Fruit fly (Drosophila melanogaster): ENCODE measurements around the gene CG3213.

The CG3213 gene

dm6 chr2L:3552773-3553172, 33.3 kb upstream of the CG3213 start (continued):
- no peak for TF ChIP-seq ken (GFP tag; IDR thresholded peaks at IDR 0.05)
- TF ChIP-seq CG14441 (GFP tag; IDR thresholded peaks at IDR 0.05) = no peak
- no peak for TF ChIP-seq Dll (GFP tag; IDR thresholded peaks at IDR 0.05; ENCODE audit: partially characterized antibody)
- peak; percentile 23 for TF ChIP-seq dmrt11E (tag; optimal IDR thresholded peaks at IDR 0.05)
- no peak for TF ChIP-seq cato (GFP tag; optimal IDR thresholded peaks at IDR 0.05; ENCODE audit: borderline replicate concordance)
- TF ChIP-seq Scr (GFP tag; IDR thresholded peaks at IDR 0.05; ENCODE audit: partially characterized antibody) = no peak
- TF ChIP-seq vvl (GFP tag; IDR thresholded peaks at IDR 0.05) = no peak
- TF ChIP-seq CG8944 (GFP tag; optimal IDR thresholded peaks at IDR 0.05) = no peak
- peak; percentile 37; the same call in 1 of the 2 replicates for TF ChIP-seq dan (GFP tag; IDR thresholded peaks at IDR 0.05)
- no peak for TF ChIP-seq Hmx (GFP tag; optimal IDR thresholded peaks at IDR 0.05)
- TF ChIP-seq CG2712 (tag; optimal IDR thresholded peaks at IDR 0.05) = peak; percentile 19
- no peak for TF ChIP-seq Aef1 (GFP tag; IDR thresholded peaks at IDR 0.05)
- TF ChIP-seq danr (GFP tag; IDR thresholded peaks at IDR 0.05) = no peak
- TF ChIP-seq nom (GFP tag; optimal IDR thresholded peaks at IDR 0.05) = peak; percentile 44
- TF ChIP-seq CG15514 (GFP tag; optimal IDR thresholded peaks at IDR 0.05) = no peak
- TF ChIP-seq Hand (GFP tag; optimal IDR thresholded peaks at IDR 0.05) = no peak
- TF ChIP-seq CG4404 (GFP tag; IDR thresholded peaks at IDR 0.05) = peak; percentile 59
- TF ChIP-seq wor (GFP tag; IDR thresholded peaks at IDR 0.05) = no peak
- TF ChIP-seq lilli (GFP tag; optimal IDR thresholded peaks at IDR 0.05) = no peak
- TF ChIP-seq CG15696 (tag; optimal IDR thresholded peaks at IDR 0.05) = peak; percentile 30
- no peak for TF ChIP-seq CG18011 (GFP tag; optimal IDR thresholded peaks at IDR 0.05)
- TF ChIP-seq tgo (GFP tag; IDR thresholded peaks at IDR 0.05) = no peak
- peak; percentile 15 for TF ChIP-seq CG16815 (GFP tag; optimal IDR thresholded peaks at IDR 0.05)
- TF ChIP-seq CG7271 (tag; optimal IDR thresholded peaks at IDR 0.05) = peak; percentile 38
- TF ChIP-seq gem (tag; optimal IDR thresholded peaks at IDR 0.05) = peak; percentile 24
- TF ChIP-seq zfh1 (GFP tag; IDR thresholded peaks at IDR 0.05) = 0 out of 3 replicates have a peak, but pooled peaks have one; percentile 43
- no peak for TF ChIP-seq trem (tag; optimal IDR thresholded peaks at IDR 0.05)
- no peak for TF ChIP-seq cad (GFP tag; optimal IDR thresholded peaks at IDR 0.05)
- TF ChIP-seq chif (GFP tag; optimal IDR thresholded peaks at IDR 0.05) = peak in 1 of 2 experiments; percentile 25
- TF ChIP-seq CG2199 (GFP tag; IDR thresholded peaks at IDR 0.05) = no peak
- TF ChIP-seq CG17359 (tag; optimal IDR thresholded peaks at IDR 0.05) = no peak
- no peak for TF ChIP-seq CG8388 (GFP tag; optimal IDR thresholded peaks at IDR 0.05)
- TF ChIP-seq CG34376 (GFP tag; optimal IDR thresholded peaks at IDR 0.05) = no peak
- no peak for TF ChIP-seq pb (GFP tag; optimal IDR thresholded peaks at IDR 0.05)
- peak; percentile 70 for TF ChIP-seq zen (tag; optimal IDR thresholded peaks at IDR 0.05)
- TF ChIP-seq CG2116 (GFP tag; optimal IDR thresholded peaks at IDR 0.05) = no peak
- peak; percentile 35 for TF ChIP-seq CG10979 (tag; optimal IDR thresholded peaks at IDR 0.05)

- TF ChIP-seq mirr (GFP tag; optimal IDR thresholded peaks at IDR 0.05) (no peak), sd (tag; optimal IDR thresholded peaks at IDR 0.05) (peak; percentile 13), yki (optimal IDR thresholded peaks at IDR 0.05) (no peak), CG2199 (GFP tag; IDR thresholded peaks at IDR 0.05) (0 out of 3 replicates have a peak, but pooled peaks have one; percentile 15), CG1603 (tag; optimal IDR thresholded peaks at IDR 0.05) (peak; percentile 3), CG4617 (GFP tag; optimal IDR thresholded peaks at IDR 0.05; ENCODE audit: borderline replicate concordance) (no peak), wek (GFP tag; optimal IDR thresholded peaks at IDR 0.05) (no peak), Med (GFP tag) (peak; percentile 43), prd (optimal IDR thresholded peaks at IDR 0.05) (no peak), prd (GFP tag; IDR thresholded peaks at IDR 0.05) (0 out of 3 replicates have a peak, but pooled peaks have one; percentile 18), Pdp1 (GFP tag; optimal IDR thresholded peaks at IDR 0.05) (no peak), CG1792 (GFP tag; optimal IDR thresholded peaks at IDR 0.05) (no peak), CG14860 (GFP tag; IDR thresholded peaks at IDR 0.05; ENCODE audit: partially characterized antibody) (no peak), Atf-2 (GFP tag; optimal IDR thresholded peaks at IDR 0.05) (no peak), grn (GFP tag; optimal IDR thresholded peaks at IDR 0.05) (peak; percentile 84), CG33213 (GFP tag; optimal IDR thresholded peaks at IDR 0.05) (no peak), sug (tag; optimal IDR thresholded peaks at IDR 0.05) (no peak)
These were observed 31.1 kb upstream of the CG3213 start for dm6 chr2L:3550583-3550982.

Measured in whole organism, embryonic.